Worm (Caenorhabditis elegans) whole organism, late embryonic: ENCODE data around the gene C13C4.6.

ENCODE experiments used
- ceh-18 ChIP-seq: sonication (generic microtip); optimal IDR thresholded peaks from 2 replicates; lab custom pipeline; 2016; ENCODE audit warnings: missing genetic modification characterization, missing compliant biosample characterization
- pat-9 ChIP-seq: fragments of 200-800 bp; sonication (Bioruptor generic); optimal IDR thresholded peaks from 2 replicates; lab custom pipeline; 2018; ENCODE audit warnings: mild to moderate bottlenecking, missing genetic modification characterization, moderate library complexity, missing compliant biosample characterization
- sdc-2 ChIP-seq: sonication (generic microtip); optimal IDR thresholded peaks from 2 replicates; lab custom pipeline; 2016; ENCODE audit warnings: missing genotype, missing genetic modification characterization, missing compliant biosample characterization

- TF ChIP-seq pat-9 (tag; lab: Kevin White, UChicago): no peak
- no peak for TF ChIP-seq sdc-2 (tag; lab: Kevin White, UChicago)
- no peak for TF ChIP-seq ceh-18
These were observed 41.1 kb upstream of the C13C4.6 start, which contains the start of gene R07B7.9 for ce11 chrV:12080274-12080673.
